Worm (Caenorhabditis elegans): ENCODE results near the gene H04M03.11.

DNA sequence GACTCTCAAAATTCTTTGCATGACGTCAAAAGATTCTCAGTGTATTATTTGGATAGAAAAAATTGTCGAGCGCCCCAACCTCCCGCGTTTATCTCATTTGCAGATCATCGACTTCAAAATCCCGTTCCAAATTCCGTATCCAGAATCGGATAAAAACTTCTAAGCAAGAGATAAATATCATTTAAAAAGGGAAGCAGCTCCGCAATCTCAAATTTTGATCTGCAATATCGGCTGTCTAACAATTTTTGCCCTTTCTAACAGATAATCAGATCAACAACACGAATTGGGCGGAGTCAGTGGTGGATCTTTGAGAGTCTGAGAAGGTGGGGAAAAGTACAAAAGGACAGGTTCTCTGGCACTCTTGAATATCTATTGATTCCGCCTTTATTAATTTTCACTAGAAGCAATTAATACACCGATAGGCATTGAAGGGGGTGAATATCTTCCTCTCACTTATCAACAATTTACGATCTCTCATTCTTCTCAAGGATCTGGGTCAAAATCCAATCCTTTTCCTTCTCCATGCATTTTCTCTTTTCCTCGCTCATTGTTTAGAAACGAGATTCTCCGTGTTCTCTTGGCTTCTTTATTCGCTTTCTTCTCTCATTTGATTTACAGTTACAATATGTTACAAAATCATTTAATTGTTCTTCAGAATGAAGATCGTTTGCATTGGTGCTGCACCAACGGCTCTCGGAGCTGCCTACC lies 934 bp upstream of the H04M03.11 start, which contains the start of gene glf-1:
- no peak for TF ChIP-seq sea-1 (GFP tag; conservative IDR thresholded peaks at IDR 0.05)
- no peak for TF ChIP-seq tbx-37 (GFP tag; conservative IDR thresholded peaks at IDR 0.05)
- TF ChIP-seq scrt-1 (GFP tag; IDR thresholded peaks at IDR 0.05) = no peak
- no peak for TF ChIP-seq hmbx-1 (tag; optimal IDR thresholded peaks at IDR 0.05)
- no peak for TF ChIP-seq tbx-11 (GFP tag; IDR thresholded peaks at IDR 0.05)
- no peak for TF ChIP-seq ceh-36 (tag; optimal IDR thresholded peaks at IDR 0.05)
- TF ChIP-seq flt-1 (GFP tag; IDR thresholded peaks at IDR 0.05) = no peak
- TF ChIP-seq ceh-13 (GFP tag; optimal IDR thresholded peaks at IDR 0.05) = no peak
- no peak for TF ChIP-seq ama-1 (optimal IDR thresholded peaks at IDR 0.05)
- no peak for TF ChIP-seq ets-7 (tag; optimal IDR thresholded peaks at IDR 0.05)
- TF ChIP-seq hnd-1 (tag; optimal IDR thresholded peaks at IDR 0.05) = no peak
- no peak for TF ChIP-seq pes-1 (GFP tag; IDR thresholded peaks at IDR 0.05)
